Fruit fly (Drosophila melanogaster): ENCODE data around the gene Dic61B.

DNA sequence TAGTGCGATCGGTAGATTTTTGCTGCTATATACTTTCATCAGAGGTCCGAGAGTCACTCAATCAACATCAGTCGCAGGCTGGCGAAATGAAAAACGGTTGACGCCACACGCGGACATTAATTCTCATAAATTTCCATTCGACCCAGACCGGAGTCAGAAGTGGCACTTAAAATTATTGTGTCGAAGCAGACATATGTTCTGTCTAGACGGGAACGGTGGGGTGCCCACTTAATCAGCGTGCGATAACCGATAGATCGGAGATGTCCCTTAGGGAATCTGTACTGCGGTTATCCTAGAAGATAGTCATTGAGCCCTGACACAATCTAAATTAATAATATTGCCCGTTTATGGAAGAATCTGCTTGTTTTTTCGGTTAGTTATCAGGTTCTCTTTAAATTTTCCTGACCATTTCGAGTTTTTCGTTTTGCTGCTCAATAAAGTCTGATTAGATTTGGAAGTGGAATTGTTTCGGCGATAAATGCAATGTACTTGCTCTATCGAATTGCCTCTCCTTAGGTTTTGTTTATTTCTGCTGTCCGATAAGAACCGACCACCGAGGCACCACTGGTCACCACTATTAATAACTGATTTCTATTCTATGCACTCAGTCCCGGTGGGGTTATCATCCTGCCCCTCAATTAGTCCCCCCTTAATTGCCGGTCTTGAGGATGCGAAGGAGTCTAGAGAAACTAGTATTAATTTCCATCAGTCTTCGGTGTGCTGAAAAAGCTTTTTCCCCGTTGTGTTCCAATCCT, 9.6 kb upstream of the Dic61B start:
- no peak for TF ChIP-seq CG8632 (GFP tag; optimal IDR thresholded peaks at IDR 0.05)
- TF ChIP-seq CG7368 (GFP tag; optimal IDR thresholded peaks at IDR 0.05) = no peak
- no peak for TF ChIP-seq Eip93F (GFP tag; optimal IDR thresholded peaks at IDR 0.05)

Measured in whole organism, prepupa.